Worm (Caenorhabditis elegans) whole organism, L4/young adult: Measurements from ENCODE around the gene srh-100.

Experiments used
- W03F9.2 ChIP-seq: fragments of 150-350 bp; optimal IDR thresholded peaks from 2 replicates; lab custom pipeline; 2014; ENCODE audit warnings: missing biosample characterization, missing genetic modification characterization
- him-1 ChIP-seq: sonication (generic microtip); optimal IDR thresholded peaks from 2 replicates; lab custom pipeline; 2016; ENCODE audit warnings: missing genotype, missing genetic modification reagents, missing genetic modification characterization, missing compliant biosample characterization

DNA sequence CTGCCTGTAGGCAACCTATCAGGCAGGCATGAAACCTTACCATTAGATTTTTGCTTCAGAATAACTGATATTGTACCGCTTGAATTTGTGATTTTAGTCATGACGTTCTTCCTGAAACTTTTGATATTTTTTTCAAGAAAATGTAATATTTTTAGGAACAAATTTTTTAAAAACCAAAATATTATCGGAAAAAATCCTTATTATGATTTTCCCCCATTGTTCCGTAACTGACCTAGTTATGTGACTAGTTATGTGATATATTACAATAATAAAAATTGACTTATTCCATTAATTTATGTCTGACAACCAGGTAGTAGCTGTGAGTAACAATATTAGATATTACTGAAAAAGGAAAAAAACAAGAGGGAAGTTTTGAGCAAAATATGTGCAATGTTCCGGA lies 43.5 kb downstream of the srh-100 start, which contains the start of gene srx-98:
- no peak for TF ChIP-seq W03F9.2 (tag; lab: Kevin White, UChicago)
- TF ChIP-seq him-1 (tag; lab: Kevin White, UChicago): no peak
